Fruit fly (Drosophila melanogaster): ENCODE results near the gene CG11723.

DNA sequence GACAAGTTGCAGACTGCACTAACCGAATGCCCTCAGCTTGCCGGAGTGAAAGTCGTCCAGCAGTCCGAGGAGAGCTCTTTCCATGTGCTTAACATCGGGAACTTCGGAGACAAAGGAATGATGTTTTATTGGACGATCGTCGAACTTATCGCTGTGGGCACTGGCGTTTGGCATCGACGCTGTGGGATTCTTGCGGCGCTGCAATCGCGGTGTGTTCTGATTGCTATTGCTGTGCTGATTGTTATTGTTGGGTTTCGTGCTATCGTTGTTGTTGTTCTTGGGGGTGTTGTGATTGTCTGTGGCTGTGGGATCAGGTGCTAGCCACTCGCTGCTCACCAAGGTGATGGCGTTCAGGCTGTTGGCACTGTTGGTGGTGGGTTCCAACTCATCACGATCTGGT is 43.6 kb upstream of the CG11723 start:
- TF ChIP-seq CG7045 (GFP tag; optimal IDR thresholded peaks at IDR 0.05) (no peak), CG7101 (tag; optimal IDR thresholded peaks at IDR 0.05) (no peak), CG11617 (GFP tag; optimal IDR thresholded peaks at IDR 0.05) (no peak), CG12768 (GFP tag; optimal IDR thresholded peaks at IDR 0.05) (no peak), CG5204 (GFP tag; optimal IDR thresholded peaks at IDR 0.05) (no peak), kay (GFP tag; ENCODE audit: borderline replicate concordance) (no peak), pad (GFP tag; optimal IDR thresholded peaks at IDR 0.05) (no peak), Hr96 (GFP tag; optimal IDR thresholded peaks at IDR 0.05) (no peak), tj (GFP tag; optimal IDR thresholded peaks at IDR 0.05) (no peak), ovo (GFP tag; optimal IDR thresholded peaks at IDR 0.05) (no peak), cic (GFP tag; optimal IDR thresholded peaks at IDR 0.05) (no peak), CG33017 (tag; optimal IDR thresholded peaks at IDR 0.05) (no peak), CG1620 (GFP tag; optimal IDR thresholded peaks at IDR 0.05) (no peak)
